Worm (Caenorhabditis elegans): ENCODE data around the gene lpl-1.
A peak's percentile ranks its signal among the peaks of the same experiment; 100 is the strongest.

Gene lpl-1

DNA sequence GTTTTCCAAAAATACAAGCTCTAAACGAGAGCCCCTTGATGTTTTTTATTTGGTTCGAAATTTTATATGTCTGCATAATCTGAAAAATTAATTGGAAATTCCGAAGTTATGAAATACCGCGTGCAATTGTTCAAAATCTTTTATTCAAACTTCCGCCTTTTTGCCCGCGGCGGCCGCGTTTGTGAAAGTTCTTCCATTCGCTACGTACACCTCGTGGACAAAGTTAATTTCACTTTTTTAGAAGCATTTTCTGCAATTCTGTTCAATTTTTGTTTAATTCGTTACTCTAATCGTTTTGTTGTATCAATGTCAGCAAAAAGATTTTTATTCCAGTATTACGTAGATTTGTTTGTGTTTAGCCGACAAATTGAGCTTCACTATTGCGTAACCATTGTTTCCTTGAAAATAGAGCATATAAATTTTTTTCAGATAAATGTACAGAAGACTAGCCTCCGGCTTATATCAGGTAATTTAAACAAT is 19.5 kb downstream of the lpl-1 start, which contains the start of gene mppb-1 (continued):
- peak; percentile 50; the same call in 1 of the 2 replicates for TF ChIP-seq ceh-100 (GFP tag; IDR thresholded peaks at IDR 0.05)
- TF ChIP-seq F10E7.11 (tag; optimal IDR thresholded peaks at IDR 0.05), result no peak
- TF ChIP-seq snpc-1.3 (tag; optimal IDR thresholded peaks at IDR 0.05; ENCODE audit: insufficient read depth), result peak; percentile 29
- no peak for TF ChIP-seq C17E4.6 (GFP tag; IDR thresholded peaks at IDR 0.05)
- TF ChIP-seq cebp-2 (GFP tag; IDR thresholded peaks at IDR 0.05), result no peak
- peak; percentile 51 for TF ChIP-seq ekl-4 (GFP tag; IDR thresholded peaks at IDR 0.05)
- no peak for TF ChIP-seq mel-28 (tag; optimal IDR thresholded peaks at IDR 0.05; ENCODE audit: borderline replicate concordance)
- TF ChIP-seq hmg-1.2 (GFP tag; IDR thresholded peaks at IDR 0.05), result peak; percentile 25; the same call in 1 of the 2 replicates
- no peak for TF ChIP-seq aptf-3 (GFP tag; IDR thresholded peaks at IDR 0.05)
- no peak for TF ChIP-seq rpc-1 (optimal IDR thresholded peaks at IDR 0.05)
- TF ChIP-seq rpc-1 (tag; optimal IDR thresholded peaks at IDR 0.05), result no peak
- TF ChIP-seq K12H6.12 (tag; optimal IDR thresholded peaks at IDR 0.05), result peak; percentile 57
- peak; percentile 60 for TF ChIP-seq rcor-1 (GFP tag; IDR thresholded peaks at IDR 0.05)
- TF ChIP-seq ets-4 (GFP tag; optimal IDR thresholded peaks at IDR 0.05), result no peak
- TF ChIP-seq Y53G8AR.9 (GFP tag; conservative IDR thresholded peaks at IDR 0.05), result no peak
- no peak for TF ChIP-seq pha-4 (tag; optimal IDR thresholded peaks at IDR 0.05)
- no peak for TF ChIP-seq Y53F4B.3 (GFP tag; IDR thresholded peaks at IDR 0.05)
- TF ChIP-seq snpc-1.1 (tag; optimal IDR thresholded peaks at IDR 0.05; ENCODE audit: insufficient read depth), result no peak
- TF ChIP-seq somi-1 (GFP tag; optimal IDR thresholded peaks at IDR 0.05), result no peak
- 0 out of 2 replicates have a peak, but pooled peaks have one; percentile 39 for TF ChIP-seq nfyb-1 (GFP tag; IDR thresholded peaks at IDR 0.05)
- TF ChIP-seq C06A6.2 (GFP tag; conservative IDR thresholded peaks at IDR 0.05), result no peak
- TF ChIP-seq F52B5.7 (tag; optimal IDR thresholded peaks at IDR 0.05), result peak; percentile 33
- peak; percentile 64 for TF ChIP-seq pbrm-1 (GFP tag; IDR thresholded peaks at IDR 0.05)
- TF ChIP-seq zfh-2 (GFP tag; conservative IDR thresholded peaks at IDR 0.05), result no peak
- peak; percentile 44 for TF ChIP-seq zim-3 (tag; optimal IDR thresholded peaks at IDR 0.05)
- TF ChIP-seq aptf-2 (GFP tag; conservative IDR thresholded peaks at IDR 0.05), result peak; percentile 82
- TF ChIP-seq ztf-28 (GFP tag; IDR thresholded peaks at IDR 0.05), result peak; percentile 89
- TF ChIP-seq madf-3 (GFP tag; IDR thresholded peaks at IDR 0.05), result 0 out of 2 replicates have a peak, but pooled peaks have one; percentile 60
- TF ChIP-seq T26A5.8 (tag; optimal IDR thresholded peaks at IDR 0.05), result no peak
- TF ChIP-seq dpff-1 (tag; optimal IDR thresholded peaks at IDR 0.05), result no peak
- peak; percentile 14 for TF ChIP-seq athp-1 (tag; optimal IDR thresholded peaks at IDR 0.05)

DNA sequence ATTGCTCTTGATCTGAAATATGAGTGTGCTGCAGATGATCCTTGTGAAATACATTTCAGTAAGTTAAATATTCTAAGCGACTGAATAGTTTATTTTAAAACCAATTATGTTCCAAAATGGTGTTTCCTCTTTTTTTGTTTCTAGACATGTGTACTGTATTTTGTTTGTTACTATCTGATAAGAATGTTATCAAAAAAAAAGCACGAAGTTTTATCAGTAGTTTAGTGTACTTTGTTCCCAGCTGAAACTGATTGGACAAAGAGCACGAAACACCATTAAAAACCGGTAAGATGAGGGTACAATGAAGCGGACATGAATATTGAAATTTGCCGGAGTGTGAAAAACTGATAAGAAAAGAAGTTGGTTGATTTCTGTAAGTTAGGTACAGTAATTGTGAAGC is 23.6 kb downstream of the lpl-1 start:
- TF ChIP-seq F55B11.4 (tag; optimal IDR thresholded peaks at IDR 0.05; ENCODE audit: borderline replicate concordance, insufficient read depth), result no peak
- no peak for TF ChIP-seq efl-1 (GFP tag; optimal IDR thresholded peaks at IDR 0.05)
- TF ChIP-seq madf-8 (GFP tag; conservative IDR thresholded peaks at IDR 0.05), result no peak
- TF ChIP-seq nhr-80 (tag; optimal IDR thresholded peaks at IDR 0.05), result peak; percentile 47
- TF ChIP-seq snpc-1.1 (tag; optimal IDR thresholded peaks at IDR 0.05; ENCODE audit: insufficient read depth), result no peak
- no peak for TF ChIP-seq ama-1 (optimal IDR thresholded peaks at IDR 0.05)
- TF ChIP-seq ama-1 (GFP tag; optimal IDR thresholded peaks at IDR 0.05), result no peak
- TF ChIP-seq lin-26 (GFP tag; IDR thresholded peaks at IDR 0.05), result no peak
- no peak for TF ChIP-seq hmg-20 (GFP tag; IDR thresholded peaks at IDR 0.05)
- TF ChIP-seq attf-3 (GFP tag; conservative IDR thresholded peaks at IDR 0.05), result no peak

Data from whole organism, young adult.